Fruit fly (Drosophila melanogaster) whole organism, prepupa: ENCODE data around the gene CG7115.

Source experiments
- CG11294 ChIP-seq: fragments of 200-800 bp; sonication (Bioruptor generic); IDR thresholded peaks from 2 replicates; pipeline ENCODE4 v1.3.6; 2022; ENCODE audit warnings: missing biosample characterization, missing genetic modification characterization
- CG16779 ChIP-seq: fragments of 200-800 bp; sonication (Bioruptor generic); optimal IDR thresholded peaks from 3 replicates; lab custom pipeline; 2017; ENCODE audit warnings: missing biosample characterization, mild to moderate bottlenecking, missing genetic modification characterization
- CG31627 ChIP-seq: fragments of 200-800 bp; sonication (Bioruptor generic); optimal IDR thresholded peaks from 3 replicates; lab custom pipeline; 2016; ENCODE audit warnings: missing biosample characterization, missing genetic modification characterization
- CG8632 ChIP-seq: fragments of 200-800 bp; sonication (Bioruptor generic); optimal IDR thresholded peaks from 3 replicates; lab custom pipeline; 2016; ENCODE audit warnings: missing biosample characterization, missing genetic modification characterization
- CG9139 ChIP-seq: fragments of 200-800 bp; sonication (Bioruptor generic); optimal IDR thresholded peaks from 3 replicates; lab custom pipeline; 2017; ENCODE audit warnings: missing biosample characterization, mild to moderate bottlenecking, missing genetic modification characterization
- Ets96B ChIP-seq: fragments of 200-800 bp; optimal IDR thresholded peaks from 2 replicates; lab custom pipeline; 2019; ENCODE audit warnings: missing biosample characterization, mild to moderate bottlenecking, missing genetic modification characterization, moderate library complexity
- Hr39 ChIP-seq: fragments of 200-800 bp; sonication (Bioruptor generic); optimal IDR thresholded peaks from 2 replicates; lab custom pipeline; 2016; ENCODE audit warnings: missing biosample characterization, missing genetic modification characterization
- Met ChIP-seq: fragments of 200-800 bp; sonication (Bioruptor generic); optimal IDR thresholded peaks from 3 replicates; lab custom pipeline; 2016; ENCODE audit warnings: missing biosample characterization, missing genetic modification characterization
- Sox14 ChIP-seq: fragments of 200-800 bp; sonication (Bioruptor generic); optimal IDR thresholded peaks from 3 replicates; lab custom pipeline; 2016; ENCODE audit warnings: missing biosample characterization, missing genetic modification characterization
- cyc ChIP-seq: fragments of 200-800 bp; sonication (Bioruptor generic); optimal IDR thresholded peaks from 3 replicates; lab custom pipeline; 2016; ENCODE audit warnings: missing biosample characterization, missing genetic modification characterization
- fd85E ChIP-seq: fragments of 200-800 bp; sonication (Bioruptor generic); optimal IDR thresholded peaks from 3 replicates; lab custom pipeline; 2016; ENCODE audit warnings: missing biosample characterization, missing genetic modification characterization
- fkh ChIP-seq: fragments of 200-800 bp; sonication (Bioruptor generic); optimal IDR thresholded peaks from 3 replicates; lab custom pipeline; 2017; ENCODE audit warnings: missing biosample characterization, mild to moderate bottlenecking, missing genetic modification characterization, moderate library complexity
- lz ChIP-seq: fragments of 200-800 bp; sonication (Bioruptor generic); optimal IDR thresholded peaks from 3 replicates; lab custom pipeline; 2016; ENCODE audit warnings: missing biosample characterization, missing genetic modification characterization
- net ChIP-seq: fragments of 200-800 bp; sonication (Bioruptor generic); optimal IDR thresholded peaks from 3 replicates; lab custom pipeline; 2016; ENCODE audit warnings: missing biosample characterization, missing genetic modification characterization

dm6 chr2L:7810519-7810918, 10.4 kb upstream of the CG7115 start, which contains the start of gene Cdc14:
- TF ChIP-seq fkh (GFP tag; lab: Kevin White, UChicago) = no peak
- peak; percentile 10 for TF ChIP-seq CG9139 (GFP tag; lab: Kevin White, UChicago)
- TF ChIP-seq cyc (GFP tag; lab: Kevin White, UChicago) = no peak
- no peak for TF ChIP-seq CG11294 (GFP tag; lab: Robert Waterston, UW)
- TF ChIP-seq Hr39 = no peak
- TF ChIP-seq fd85E (GFP tag; lab: Kevin White, UChicago) = no peak
- TF ChIP-seq Ets96B = no peak
- no peak for TF ChIP-seq CG16779 (tag; lab: Kevin White, UChicago)
- no peak for TF ChIP-seq Sox14 (GFP tag; lab: Kevin White, UChicago)
- no peak for TF ChIP-seq lz (GFP tag; lab: Kevin White, UChicago)
- no peak for TF ChIP-seq CG8632 (GFP tag; lab: Kevin White, UChicago)
- no peak for TF ChIP-seq Met (GFP tag; lab: Kevin White, UChicago)
- no peak for TF ChIP-seq CG31627
- no peak for TF ChIP-seq net (GFP tag; lab: Kevin White, UChicago)
